Fruit fly (Drosophila melanogaster): ENCODE measurements around the gene sinah.

Gene sinah

DNA sequence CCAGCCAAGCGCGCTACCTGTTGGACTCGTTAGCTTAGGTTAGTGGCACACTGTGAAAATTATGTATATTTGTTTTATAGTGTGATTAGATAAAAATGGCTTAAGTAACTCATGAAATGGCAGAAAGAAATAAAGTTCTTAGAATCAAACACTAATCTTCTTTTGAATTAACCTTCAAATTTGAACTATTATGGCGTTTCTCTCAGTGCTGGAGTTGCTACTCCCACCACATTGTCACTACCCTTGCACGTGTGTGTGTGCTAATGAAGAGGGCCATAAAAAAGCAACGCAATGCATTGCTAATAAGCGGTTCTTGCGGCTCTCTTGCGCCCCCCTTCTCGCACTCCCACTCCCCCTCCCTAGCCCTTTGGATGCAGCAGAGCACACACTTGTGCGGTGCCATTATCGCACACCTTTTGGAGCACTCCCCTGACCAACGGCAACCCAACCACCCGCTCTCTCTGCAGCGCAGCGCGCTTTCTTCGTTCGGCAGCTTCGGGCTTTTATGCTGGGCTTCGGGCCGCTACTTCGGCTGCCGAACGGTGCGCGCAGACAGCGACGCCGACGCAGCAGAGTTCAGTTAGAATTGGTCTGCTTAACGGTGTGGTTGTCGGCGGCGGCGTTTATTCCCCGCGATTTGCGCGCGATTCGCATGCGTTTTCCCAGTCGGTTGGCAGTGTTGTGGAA, 31.9 kb downstream of the sinah start (continued):
- TF ChIP-seq vnd (GFP tag; IDR thresholded peaks at IDR 0.05; ENCODE audit: partially characterized antibody) (0 out of 3 replicates have a peak, but pooled peaks have one; percentile 25), Bgb (GFP tag; IDR thresholded peaks at IDR 0.05; ENCODE audit: partially characterized antibody) (peak; percentile 43; the same call in 1 of the 2 replicates), CG9609 (GFP tag; optimal IDR thresholded peaks at IDR 0.05) (peak; percentile 84), CG2129 (GFP tag; IDR thresholded peaks at IDR 0.05; ENCODE audit: partially characterized antibody) (no peak), dati (GFP tag; IDR thresholded peaks at IDR 0.05) (peak; percentile 83), CG18599 (GFP tag; optimal IDR thresholded peaks at IDR 0.05) (peak; percentile 82), chm (GFP tag; IDR thresholded peaks at IDR 0.05) (peak; percentile 94), CG9817 (tag; optimal IDR thresholded peaks at IDR 0.05) (peak; percentile 78), CG12104 (GFP tag; optimal IDR thresholded peaks at IDR 0.05) (peak; percentile 82), CG1024 (GFP tag; IDR thresholded peaks at IDR 0.05) (peak; percentile 89), Chrac-16 (GFP tag; optimal IDR thresholded peaks at IDR 0.05) (peak; percentile 82), az2 (GFP tag; optimal IDR thresholded peaks at IDR 0.05) (peak; percentile 93), B-H2 (GFP tag; optimal IDR thresholded peaks at IDR 0.05) (no peak), dysf (GFP tag; IDR thresholded peaks at IDR 0.05) (peak; percentile 91; the same call in 2 of the 3 replicates), bbx (GFP tag; IDR thresholded peaks at IDR 0.05; ENCODE audit: partially characterized antibody) (peak; percentile 43; the same call in 1 of the 2 replicates), Pdp1 (GFP tag; optimal IDR thresholded peaks at IDR 0.05) (peak; percentile 86 to 90), eyg (GFP tag; optimal IDR thresholded peaks at IDR 0.05) (peak; percentile 89), CG16815 (GFP tag; optimal IDR thresholded peaks at IDR 0.05) (peak; percentile 70), Xrp1 (GFP tag; IDR thresholded peaks at IDR 0.05) (peak; percentile 95), Eip74EF (GFP tag; optimal IDR thresholded peaks at IDR 0.05) (peak in 1 of 2 experiments; percentile 86), HLH4C (GFP tag; IDR thresholded peaks at IDR 0.05; ENCODE audit: partially characterized antibody) (no peak), ems (GFP tag; optimal IDR thresholded peaks at IDR 0.05) (peak; percentile 85), CG2678 (tag; optimal IDR thresholded peaks at IDR 0.05) (peak; percentile 90), tx (GFP tag; optimal IDR thresholded peaks at IDR 0.05) (peak; percentile 81), gsb (GFP tag; IDR thresholded peaks at IDR 0.05) (peak; percentile 51), fd96Cb (tag; optimal IDR thresholded peaks at IDR 0.05) (peak; percentile 93), Jarid2 (GFP tag; optimal IDR thresholded peaks at IDR 0.05) (peak; percentile 91), CG9932 (GFP tag; IDR thresholded peaks at IDR 0.05) (peak; percentile 62), phol (tag; optimal IDR thresholded peaks at IDR 0.05) (peak; percentile 93), unpg (GFP tag; optimal IDR thresholded peaks at IDR 0.05) (peak; percentile 94), Hr51 (GFP tag; optimal IDR thresholded peaks at IDR 0.05) (peak; percentile 72 to 91), CG15514 (GFP tag; optimal IDR thresholded peaks at IDR 0.05) (peak; percentile 52), CG30020 (tag; optimal IDR thresholded peaks at IDR 0.05) (peak; percentile 49), CG15696 (tag; optimal IDR thresholded peaks at IDR 0.05) (peak; percentile 52), Ptx1 (GFP tag; IDR thresholded peaks at IDR 0.05) (peak; percentile 94), br (optimal IDR thresholded peaks at IDR 0.05) (no peak), danr (GFP tag; IDR thresholded peaks at IDR 0.05) (peak; percentile 87), CG8089 (GFP tag; optimal IDR thresholded peaks at IDR 0.05) (peak; percentile 88), CG14050 (GFP tag; IDR thresholded peaks at IDR 0.05) (peak; percentile 91), inv (GFP tag; IDR thresholded peaks at IDR 0.05; ENCODE audit: partially characterized antibody) (no peak), zen (tag; optimal IDR thresholded peaks at IDR 0.05) (peak; percentile 82), Sox100B (GFP tag; optimal IDR thresholded peaks at IDR 0.05) (peak; percentile 87), CG32767 (GFP tag; IDR thresholded peaks at IDR 0.05) (peak; percentile 87), Meics (GFP tag; optimal IDR thresholded peaks at IDR 0.05) (peak; percentile 73), pita (GFP tag; optimal IDR thresholded peaks at IDR 0.05) (no peak), CG4328 (GFP tag; optimal IDR thresholded peaks at IDR 0.05) (peak; percentile 59), cg (GFP tag; optimal IDR thresholded peaks at IDR 0.05) (peak; percentile 72), GATAe (GFP tag; conservative IDR thresholded peaks at IDR 0.05) (peak; percentile 67)
